Fruit fly (Drosophila melanogaster) whole organism, prepupa: ENCODE data around the gene MED19.
A peak's percentile ranks its signal among the peaks of the same experiment; 100 is the strongest.

Experiments
- Blimp-1 ChIP-seq: fragments of 200-800 bp; sonication (Bioruptor generic); optimal IDR thresholded peaks from 3 replicates; lab custom pipeline; 2017; ENCODE audit warnings: missing biosample characterization, missing genetic modification characterization, mild to moderate bottlenecking, moderate library complexity, missing genetic modification reagents
- CG10631 ChIP-seq: fragments of 200-800 bp; sonication (Bioruptor generic); optimal IDR thresholded peaks from 2 replicates; lab custom pipeline; 2016; ENCODE audit warnings: missing biosample characterization, missing genetic modification characterization
- CG15336 ChIP-seq: fragments of 200-800 bp; sonication (Bioruptor generic); IDR thresholded peaks from 2 replicates; pipeline ENCODE4 v1.3.6; 2022; ENCODE audit warnings: missing biosample characterization, missing genetic modification characterization
- CG16779 ChIP-seq: fragments of 200-800 bp; sonication (Bioruptor generic); optimal IDR thresholded peaks from 3 replicates; lab custom pipeline; 2017; ENCODE audit warnings: missing biosample characterization, mild to moderate bottlenecking, missing genetic modification characterization
- CG32006 ChIP-seq: fragments of 200-800 bp; sonication (Bioruptor generic); optimal IDR thresholded peaks from 3 replicates; lab custom pipeline; 2017; ENCODE audit warnings: missing biosample characterization, mild to moderate bottlenecking, missing genetic modification characterization
- CG3919 ChIP-seq: fragments of 200-800 bp; sonication (Bioruptor generic); optimal IDR thresholded peaks from 3 replicates; lab custom pipeline; 2016; ENCODE audit warnings: missing biosample characterization, missing genetic modification characterization
- CG4318 ChIP-seq: fragments of 200-800 bp; sonication (Bioruptor generic); optimal IDR thresholded peaks from 3 replicates; lab custom pipeline; 2017; ENCODE audit warnings: missing biosample characterization, mild to moderate bottlenecking, missing genetic modification characterization
- CG6163 ChIP-seq: fragments of 200-800 bp; sonication (Bioruptor generic); IDR thresholded peaks from 3 replicates; pipeline ENCODE4 v1.3.6; 2022; ENCODE audit warnings: missing biosample characterization, missing genetic modification characterization
- CG6276 ChIP-seq: fragments of 200-800 bp; sonication (Bioruptor generic); optimal IDR thresholded peaks from 2 replicates; lab custom pipeline; 2017; ENCODE audit warnings: missing biosample characterization, mild to moderate bottlenecking, missing genetic modification characterization
- CG6792 ChIP-seq: fragments of 200-800 bp; sonication (Bioruptor generic); optimal IDR thresholded peaks from 3 replicates; lab custom pipeline; 2016; ENCODE audit warnings: missing biosample characterization, missing genetic modification characterization
- CG6808 ChIP-seq: fragments of 200-800 bp; sonication (Bioruptor generic); optimal IDR thresholded peaks from 3 replicates; lab custom pipeline; 2017; ENCODE audit warnings: missing biosample characterization, missing genetic modification characterization, mild to moderate bottlenecking, moderate library complexity, missing genetic modification reagents
- CG7368 ChIP-seq: fragments of 200-800 bp; sonication (Bioruptor generic); optimal IDR thresholded peaks from 3 replicates; lab custom pipeline; 2016; ENCODE audit warnings: missing biosample characterization, missing genetic modification characterization
- CG8119 ChIP-seq: fragments of 200-800 bp; sonication (Bioruptor generic); IDR thresholded peaks from 3 replicates; pipeline ENCODE4 v1.3.6; 2022; ENCODE audit warnings: missing biosample characterization, missing genetic modification characterization
- CG9139 ChIP-seq: fragments of 200-800 bp; sonication (Bioruptor generic); optimal IDR thresholded peaks from 3 replicates; lab custom pipeline; 2017; ENCODE audit warnings: missing biosample characterization, mild to moderate bottlenecking, missing genetic modification characterization
- Eip75B ChIP-seq: fragments of 200-800 bp; sonication (Bioruptor generic); optimal IDR thresholded peaks from 3 replicates; lab custom pipeline; 2016; ENCODE audit warnings: missing biosample characterization, missing genetic modification characterization
- Eip93F ChIP-seq: fragments of 200-800 bp; sonication (Bioruptor generic); optimal IDR thresholded peaks from 2 replicates; lab custom pipeline; 2016; ENCODE audit warnings: missing biosample characterization, mild to moderate bottlenecking, missing genetic modification characterization
- Gug ChIP-seq: fragments of 200-800 bp; sonication (Bioruptor generic); IDR thresholded peaks from 2 replicates; pipeline ENCODE4 v1.3.6; 2022; ENCODE audit warnings: missing biosample characterization, missing genetic modification characterization
- Hr38 ChIP-seq: sonication (Bioruptor generic); optimal IDR thresholded peaks from 2 replicates; lab custom pipeline; 2016; ENCODE audit warnings: missing biosample characterization, missing genetic modification characterization
- Hr39 ChIP-seq: fragments of 200-800 bp; sonication (Bioruptor generic); optimal IDR thresholded peaks from 2 replicates; lab custom pipeline; 2016; ENCODE audit warnings: missing biosample characterization, missing genetic modification characterization
- Hr4 ChIP-seq: fragments of 200-800 bp; sonication (Bioruptor generic); optimal IDR thresholded peaks from 3 replicates; lab custom pipeline; 2016; ENCODE audit warnings: missing biosample characterization, missing genetic modification characterization
- Lpt ChIP-seq: fragments of 200-800 bp; sonication (Bioruptor generic); optimal IDR thresholded peaks from 3 replicates; lab custom pipeline; 2016; ENCODE audit warnings: missing biosample characterization, missing genetic modification characterization
- Met ChIP-seq: fragments of 200-800 bp; sonication (Bioruptor generic); optimal IDR thresholded peaks from 3 replicates; lab custom pipeline; 2016; ENCODE audit warnings: missing biosample characterization, missing genetic modification characterization
- OdsH ChIP-seq: fragments of 200-800 bp; sonication (Bioruptor generic); optimal IDR thresholded peaks from 3 replicates; lab custom pipeline; 2016; ENCODE audit warnings: missing biosample characterization, missing genetic modification characterization
- Smox ChIP-seq: fragments of 200-800 bp; sonication (Bioruptor generic); optimal IDR thresholded peaks from 3 replicates; lab custom pipeline; 2016; ENCODE audit warnings: missing biosample characterization, missing genetic modification characterization
- Sox14 ChIP-seq: fragments of 200-800 bp; sonication (Bioruptor generic); optimal IDR thresholded peaks from 3 replicates; lab custom pipeline; 2016; ENCODE audit warnings: missing biosample characterization, missing genetic modification characterization
- achi ChIP-seq: fragments of 200-800 bp; sonication (Bioruptor generic); optimal IDR thresholded peaks from 3 replicates; lab custom pipeline; 2016; ENCODE audit warnings: missing biosample characterization, missing genetic modification characterization
- acj6 ChIP-seq: fragments of 200-800 bp; sonication (Bioruptor generic); optimal IDR thresholded peaks from 3 replicates; lab custom pipeline; 2016; ENCODE audit warnings: missing biosample characterization, missing genetic modification characterization
- cyc ChIP-seq: fragments of 200-800 bp; sonication (Bioruptor generic); optimal IDR thresholded peaks from 3 replicates; lab custom pipeline; 2016; ENCODE audit warnings: missing biosample characterization, missing genetic modification characterization
- dac ChIP-seq: fragments of 200-800 bp; sonication (Bioruptor generic); optimal IDR thresholded peaks from 2 replicates; lab custom pipeline; 2017; ENCODE audit warnings: missing biosample characterization, mild to moderate bottlenecking, missing genetic modification characterization
- dsx ChIP-seq: fragments of 200-800 bp; optimal IDR thresholded peaks from 3 replicates; lab custom pipeline; 2019; ENCODE audit warnings: missing biosample characterization, mild to moderate bottlenecking, missing genetic modification characterization, moderate library complexity; ENCODE audit not compliant: poor library complexity, severe bottlenecking
- eg ChIP-seq: fragments of 200-800 bp; sonication (Bioruptor generic); IDR thresholded peaks from 3 replicates; pipeline ENCODE4 v1.3.6; 2022; ENCODE audit warnings: missing biosample characterization, missing genetic modification characterization
- fkh ChIP-seq: fragments of 200-800 bp; sonication (Bioruptor generic); optimal IDR thresholded peaks from 3 replicates; lab custom pipeline; 2017; ENCODE audit warnings: missing biosample characterization, mild to moderate bottlenecking, missing genetic modification characterization, moderate library complexity
- net ChIP-seq: fragments of 200-800 bp; sonication (Bioruptor generic); optimal IDR thresholded peaks from 3 replicates; lab custom pipeline; 2016; ENCODE audit warnings: missing biosample characterization, missing genetic modification characterization
- pdm3 ChIP-seq: fragments of 200-800 bp; sonication (Bioruptor generic); optimal IDR thresholded peaks from 3 replicates; lab custom pipeline; 2016; ENCODE audit warnings: missing biosample characterization, missing genetic modification characterization
- spab ChIP-seq: fragments of 200-800 bp; sonication (Bioruptor generic); optimal IDR thresholded peaks from 2 replicates; lab custom pipeline; 2017; ENCODE audit warnings: missing biosample characterization, mild to moderate bottlenecking, missing genetic modification characterization, missing genetic modification reagents
- ss ChIP-seq, 2 experiments: fragments of 200-800 bp; sonication (Bioruptor generic); optimal IDR thresholded peaks; 2 replicates in 1 of 2; 3 replicates in 1 of 2; lab custom pipeline; 2017 to 2018; ENCODE audit warnings: mild to moderate bottlenecking in 2 of 2, missing biosample characterization in 2 of 2, missing genetic modification characterization in 2 of 2, moderate library complexity in 1 of 2
- svp ChIP-seq: fragments of 200-800 bp; sonication (Bioruptor generic); peaks from one replicate; lab custom pipeline; 2016; ENCODE audit warnings: missing biosample characterization, missing genetic modification characterization
- topi ChIP-seq: fragments of 200-800 bp; sonication (Bioruptor generic); optimal IDR thresholded peaks from 3 replicates; lab custom pipeline; 2016; ENCODE audit warnings: missing biosample characterization, missing genetic modification characterization
- vri ChIP-seq: fragments of 200-800 bp; sonication (Bioruptor generic); optimal IDR thresholded peaks from 3 replicates; lab custom pipeline; 2016; ENCODE audit warnings: missing biosample characterization, mild to moderate bottlenecking, missing genetic modification characterization

MED19 gene

dm6 chr3L:17841085-17841606 is 5.2 kb downstream of the MED19 start, which contains the start of gene CG5577 (continued):
- no peak for TF ChIP-seq CG10631 (GFP tag; lab: Kevin White, UChicago)
- peak; percentile 8 for TF ChIP-seq CG16779 (tag; lab: Kevin White, UChicago)
- no peak for TF ChIP-seq CG7368
- TF ChIP-seq CG4318 (GFP tag; lab: Kevin White, UChicago), result no peak
- TF ChIP-seq acj6 (GFP tag; lab: Kevin White, UChicago), result no peak
- no peak for TF ChIP-seq net (GFP tag; lab: Kevin White, UChicago)
- peak; percentile 42 for TF ChIP-seq vri
- no peak for TF ChIP-seq ss (GFP tag; optimal IDR thresholded peaks at IDR 0.05; lab: Kevin White, UChicago)

- TF ChIP-seq CG8119 (GFP tag; lab: Robert Waterston, UW) (no peak), dac (GFP tag; lab: Kevin White, UChicago) (no peak), CG3919 (GFP tag; lab: Kevin White, UChicago) (no peak), Smox (GFP tag; lab: Kevin White, UChicago) (no peak), OdsH (GFP tag; lab: Kevin White, UChicago) (no peak), pdm3 (GFP tag; lab: Kevin White, UChicago) (no peak), eg (GFP tag; lab: Robert Waterston, UW) (no peak), CG6276 (no peak), cyc (GFP tag; lab: Kevin White, UChicago) (no peak), Hr38 (GFP tag; lab: Kevin White, UChicago) (no peak), acj6 (GFP tag; lab: Kevin White, UChicago) (no peak), achi (GFP tag; lab: Kevin White, UChicago) (no peak), Eip75B (GFP tag; lab: Kevin White, UChicago) (no peak), CG15336 (no peak), CG6792 (GFP tag; lab: Kevin White, UChicago) (no peak)
Measured at dm6 chr3L:17835074-17835473, 11.2 kb downstream of the MED19 start, which contains the start of gene CG32189. Gene CG32189, minus strand, starts transcription at chr3L:17835174.

dm6 chr3L:17833525-17833924 is 12.8 kb downstream of the MED19 start, which contains the start of gene CG32188:
Gene CG32188, minus strand, starts transcription at chr3L:17833625.
- TF ChIP-seq Blimp-1 (GFP tag; lab: Kevin White, UChicago), result no peak

- no peak for TF ChIP-seq CG4318 (GFP tag; lab: Kevin White, UChicago)
- no peak for TF ChIP-seq CG15336
- TF ChIP-seq CG7368, result no peak
- TF ChIP-seq Sox14 (GFP tag; lab: Kevin White, UChicago), result no peak
- TF ChIP-seq topi (GFP tag; lab: Kevin White, UChicago), result no peak
- TF ChIP-seq dsx, result no peak
- no peak for TF ChIP-seq net (GFP tag; lab: Kevin White, UChicago)
- TF ChIP-seq eg (GFP tag; lab: Robert Waterston, UW), result no peak
- no peak for TF ChIP-seq CG10631 (GFP tag; lab: Kevin White, UChicago)
- no peak for TF ChIP-seq Met (GFP tag; lab: Kevin White, UChicago)
- no peak for TF ChIP-seq OdsH (GFP tag; lab: Kevin White, UChicago)
- no peak for TF ChIP-seq svp
- TF ChIP-seq Hr4 (GFP tag; lab: Kevin White, UChicago), result no peak
- no peak for TF ChIP-seq CG6163 (GFP tag; lab: Robert Waterston, UW)
- no peak for TF ChIP-seq dac (GFP tag; lab: Kevin White, UChicago)
- no peak for TF ChIP-seq Lpt (GFP tag; lab: Kevin White, UChicago)
- TF ChIP-seq, all 60 proteins: peak for 0
Measured at dm6 chr3L:17822784-17823383, 23.4 kb downstream of the MED19 start, which contains the start of the genes Ir75c and Grd. Gene Ir75c, minus strand, starts transcription at chr3L:17822834. Gene Grd, plus strand, starts transcription at chr3L:17823333.

dm6 chr3L:17820093-17820492 is 26.2 kb downstream of the MED19 start, which contains the start of gene Ir75b:
Gene Ir75b, minus strand, starts transcription at chr3L:17820193.
- no peak for TF ChIP-seq Lpt (GFP tag; lab: Kevin White, UChicago)
- no peak for TF ChIP-seq Blimp-1 (GFP tag; lab: Kevin White, UChicago)
- no peak for TF ChIP-seq CG9139 (GFP tag; lab: Kevin White, UChicago)
- TF ChIP-seq Gug (GFP tag; lab: Robert Waterston, UW), result no peak
- no peak for TF ChIP-seq CG6276
- no peak for TF ChIP-seq Eip93F (GFP tag; lab: Kevin White, UChicago)
- TF ChIP-seq Sox14 (GFP tag; lab: Kevin White, UChicago), result no peak
- no peak for TF ChIP-seq CG32006 (GFP tag; lab: Kevin White, UChicago)
- TF ChIP-seq CG6163 (GFP tag; lab: Robert Waterston, UW), result no peak
- TF ChIP-seq Hr39, result no peak
- no peak for TF ChIP-seq CG6808 (GFP tag; lab: Kevin White, UChicago)
- TF ChIP-seq achi (GFP tag; lab: Kevin White, UChicago), result no peak
- TF ChIP-seq net (GFP tag; lab: Kevin White, UChicago), result no peak
- TF ChIP-seq fkh, result no peak
- no peak for TF ChIP-seq ss (GFP tag; optimal IDR thresholded peaks at IDR 0.05; lab: Kevin White, UChicago)
- no peak for TF ChIP-seq eg (GFP tag; lab: Robert Waterston, UW)
- TF ChIP-seq spab, result no peak
- no peak for TF ChIP-seq dac (GFP tag; lab: Kevin White, UChicago)
- no peak for TF ChIP-seq CG6792 (GFP tag; lab: Kevin White, UChicago)
